Fruit fly (Drosophila melanogaster): ENCODE data around the gene CG31988.

dm6 chr2L:21220396-21220795 lies 17.8 kb upstream of the CG31988 start, which contains the start of gene Atg18b:
- TF ChIP-seq CG32264 (GFP tag; optimal IDR thresholded peaks at IDR 0.05) (no peak), dsf (GFP tag; optimal IDR thresholded peaks at IDR 0.05; ENCODE audit: borderline replicate concordance) (no peak), pan (optimal IDR thresholded peaks at IDR 0.05) (no peak), CG9705 (GFP tag; optimal IDR thresholded peaks at IDR 0.05) (no peak), psq (GFP tag; optimal IDR thresholded peaks at IDR 0.05) (no peak), dl (GFP tag; optimal IDR thresholded peaks at IDR 0.05; ENCODE audit: insufficient read depth in 1 of 2, partially characterized antibody in 2 of 2) (no peak), br (GFP tag; optimal IDR thresholded peaks at IDR 0.05) (no peak), h (GFP tag; optimal IDR thresholded peaks at IDR 0.05) (no peak)

Data from whole organism, wandering third instar larva.